Worm (Caenorhabditis elegans) whole organism, mixed stage, embryonic: Measurements from ENCODE around the gene nep-16.

Source experiments
- bed-3 ChIP-seq: fragments of 200-800 bp; sonication (Bioruptor generic); optimal IDR thresholded peaks from 3 replicates; lab custom pipeline; 2018; ENCODE audit warnings: mild to moderate bottlenecking, missing genetic modification characterization, moderate library complexity, missing compliant biosample characterization
- drap-1 ChIP-seq: fragments of 200-800 bp; sonication (Bioruptor generic); optimal IDR thresholded peaks from 3 replicates; lab custom pipeline; 2018; ENCODE audit warnings: mild to moderate bottlenecking, missing genetic modification characterization, missing compliant biosample characterization
- ham-2 ChIP-seq: fragments of 200-800 bp; sonication (Bioruptor generic); optimal IDR thresholded peaks from 2 replicates; lab custom pipeline; 2018; ENCODE audit warnings: mild to moderate bottlenecking, missing genetic modification characterization, missing compliant biosample characterization
- lin-32 ChIP-seq: fragments of 200-800 bp; sonication (Bioruptor generic); optimal IDR thresholded peaks from 2 replicates; lab custom pipeline; 2018; ENCODE audit warnings: mild to moderate bottlenecking, missing genetic modification characterization, missing compliant biosample characterization
- nhr-2 ChIP-seq: fragments of 150-350 bp; optimal IDR thresholded peaks from 2 replicates; lab custom pipeline; 2014; ENCODE audit warnings: missing biosample characterization, missing genetic modification characterization
- nhr-237 ChIP-seq: fragments of 150-350 bp; optimal IDR thresholded peaks from 2 replicates; lab custom pipeline; 2014; ENCODE audit warnings: missing biosample characterization, missing genetic modification characterization
- unc-62 ChIP-seq: fragments of 150-350 bp; optimal IDR thresholded peaks from 2 replicates; lab custom pipeline; 2014; ENCODE audit warnings: missing biosample characterization, missing genetic modification reagents, missing genetic modification characterization
- ztf-11 ChIP-seq: fragments of 150-350 bp; optimal IDR thresholded peaks from 2 replicates; lab custom pipeline; 2014; ENCODE audit warnings: missing biosample characterization, missing genetic modification characterization

- TF ChIP-seq drap-1 (GFP tag; lab: Kevin White, UChicago) (no peak), nhr-2 (tag; lab: Kevin White, UChicago) (no peak), lin-32 (no peak), unc-62 (GFP tag; lab: Kevin White, UChicago) (no peak), ham-2 (GFP tag; lab: Kevin White, UChicago) (no peak), nhr-237 (no peak), bed-3 (GFP tag; lab: Kevin White, UChicago) (no peak), ztf-11 (tag; lab: Kevin White, UChicago) (no peak)
Observed at ce11 chrIV:7663006-7663405, 21.3 kb upstream of the nep-16 start.
